Fruit fly (Drosophila melanogaster): ENCODE results near the gene Tmhs.

The Tmhs gene

dm6 chr3L:1940843-1941418, 55.5 kb downstream of the Tmhs start, which contains the start of gene Mfap1:
Mfap1 (plus strand) TSS chr3L:1941068.
- TF ChIP-seq sage (GFP tag; optimal IDR thresholded peaks at IDR 0.05) (peak; percentile 47), GATAd (GFP tag; optimal IDR thresholded peaks at IDR 0.05) (no peak), CG9705 (GFP tag; optimal IDR thresholded peaks at IDR 0.05) (peak; percentile 4)
